Fruit fly (Drosophila melanogaster): ENCODE measurements around the gene SrpRbeta.

SrpRbeta gene

DNA sequence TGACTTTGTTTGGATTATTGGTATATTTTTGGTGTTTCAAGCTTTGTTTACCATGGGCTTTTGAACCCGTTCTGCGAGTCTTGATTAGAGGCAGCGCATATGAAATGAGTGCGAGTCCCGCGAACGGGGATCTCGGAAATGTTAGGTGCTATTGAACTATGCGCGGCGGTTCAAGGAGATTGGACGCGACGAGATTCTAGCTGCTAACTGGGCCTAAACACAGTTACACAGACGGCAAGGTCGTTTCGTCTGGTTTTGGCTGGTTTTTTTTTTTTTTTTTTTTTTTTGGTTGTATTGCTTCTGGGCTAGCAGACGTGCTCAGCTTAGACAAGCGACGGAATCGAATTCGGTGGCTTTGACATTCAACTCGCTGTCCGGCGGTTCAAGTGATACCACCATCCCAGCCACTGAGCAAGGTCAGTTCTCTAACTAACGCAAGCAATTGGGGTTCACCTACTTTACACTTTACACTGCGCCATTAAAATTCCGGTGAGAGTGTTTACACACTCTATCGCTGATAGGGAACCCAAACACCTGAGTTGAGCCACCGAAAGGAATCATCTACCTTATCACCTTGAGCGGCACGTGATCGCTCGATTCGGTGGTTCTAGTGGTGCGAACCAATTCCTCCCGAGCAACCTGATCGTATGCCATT, 38.0 kb downstream of the SrpRbeta start:
- peak; percentile 47 for TF ChIP-seq fkh (GFP tag; optimal IDR thresholded peaks at IDR 0.05)
- no peak for TF ChIP-seq Met (GFP tag; optimal IDR thresholded peaks at IDR 0.05)

DNA sequence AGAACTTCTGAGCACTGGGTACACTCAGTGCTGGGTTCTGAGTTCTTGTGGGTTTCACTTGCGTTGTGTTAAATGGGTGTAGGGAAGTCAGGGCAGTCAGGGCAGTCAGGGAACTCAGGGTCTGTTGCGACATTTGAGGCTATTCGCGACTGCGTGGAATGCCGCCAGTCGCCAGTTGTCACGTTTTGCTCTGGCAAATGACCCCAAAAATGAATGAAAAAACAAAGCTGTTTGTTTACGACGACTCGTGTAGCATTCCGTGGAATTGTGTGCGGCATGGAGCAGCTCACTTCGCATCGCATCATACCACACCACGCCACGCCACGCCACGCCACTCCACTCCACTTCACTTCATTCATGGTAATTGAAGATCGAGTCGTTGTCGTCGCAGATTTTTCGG, 38.8 kb downstream of the SrpRbeta start:
- TF ChIP-seq Eip78C (GFP tag) (peak; percentile 33), eg (GFP tag; IDR thresholded peaks at IDR 0.05) (0 out of 3 replicates have a peak, but pooled peaks have one; percentile 27), esn (GFP tag; optimal IDR thresholded peaks at IDR 0.05) (no peak), achi (GFP tag; optimal IDR thresholded peaks at IDR 0.05) (no peak), CG10631 (GFP tag; optimal IDR thresholded peaks at IDR 0.05) (no peak), Gug (GFP tag; IDR thresholded peaks at IDR 0.05) (no peak), Sox102F (GFP tag; optimal IDR thresholded peaks at IDR 0.05) (no peak), CG11902 (GFP tag; optimal IDR thresholded peaks at IDR 0.05) (no peak), svp (GFP tag) (peak; percentile 83), CG6854 (GFP tag; optimal IDR thresholded peaks at IDR 0.05) (no peak)

DNA sequence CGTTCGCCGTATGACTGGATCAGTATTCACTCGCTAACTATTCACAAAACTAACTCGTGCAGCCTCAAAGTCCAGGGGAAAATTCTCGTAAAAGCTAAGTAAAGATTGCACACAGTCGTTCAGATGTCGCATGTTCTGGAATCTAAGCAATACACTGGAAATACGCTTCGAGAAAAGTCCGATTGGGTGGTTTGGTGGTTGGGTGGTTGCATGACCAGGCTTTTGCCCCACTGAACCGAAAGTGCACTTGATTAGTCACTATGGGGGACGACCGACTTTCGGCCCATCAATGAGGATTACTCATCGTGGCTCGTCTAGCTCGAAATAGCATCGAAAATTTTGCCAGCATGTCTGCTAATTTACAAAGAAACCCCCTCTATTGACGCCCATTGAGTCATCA, 39.7 kb downstream of the SrpRbeta start:
- TF ChIP-seq pdm3 (GFP tag; optimal IDR thresholded peaks at IDR 0.05) (no peak), topi (GFP tag; optimal IDR thresholded peaks at IDR 0.05) (no peak), dsx (GFP tag; optimal IDR thresholded peaks at IDR 0.05; ENCODE audit: poor library complexity, severe bottlenecking) (no peak), CG6276 (GFP tag; optimal IDR thresholded peaks at IDR 0.05) (no peak), Hr38 (GFP tag; optimal IDR thresholded peaks at IDR 0.05) (no peak), CG6163 (GFP tag; IDR thresholded peaks at IDR 0.05) (no peak), CG32006 (GFP tag; optimal IDR thresholded peaks at IDR 0.05) (no peak), Hr39 (GFP tag; optimal IDR thresholded peaks at IDR 0.05) (no peak), dac (GFP tag; optimal IDR thresholded peaks at IDR 0.05) (no peak), net (GFP tag; optimal IDR thresholded peaks at IDR 0.05) (no peak)

DNA sequence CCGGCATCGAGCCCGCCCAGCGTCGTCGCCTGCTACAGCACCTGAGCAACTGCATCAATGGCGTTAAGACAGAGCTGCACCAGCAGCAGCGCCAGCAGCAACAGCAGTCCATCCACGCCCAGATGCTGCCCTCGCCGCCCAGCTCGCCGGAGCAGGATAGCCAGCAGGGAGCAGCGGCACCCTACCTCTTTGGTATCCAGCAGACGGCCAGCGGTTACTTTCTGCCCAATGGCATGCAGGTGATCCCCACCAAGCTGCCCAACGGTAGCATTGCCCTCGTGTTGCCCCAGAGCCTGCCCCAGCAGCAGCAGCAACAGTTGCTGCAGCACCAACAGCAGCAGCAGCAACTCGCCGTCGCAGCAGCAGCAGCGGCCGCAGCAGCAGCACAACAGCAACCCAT, 42.3 kb downstream of the SrpRbeta start:
- TF ChIP-seq CG15336 (GFP tag; IDR thresholded peaks at IDR 0.05), result no peak
- no peak for TF ChIP-seq Blimp-1 (GFP tag; optimal IDR thresholded peaks at IDR 0.05)
- TF ChIP-seq Eip75B (GFP tag; optimal IDR thresholded peaks at IDR 0.05), result no peak
- no peak for TF ChIP-seq Hr4 (GFP tag; optimal IDR thresholded peaks at IDR 0.05)
- TF ChIP-seq vri (GFP tag; optimal IDR thresholded peaks at IDR 0.05), result no peak
- TF ChIP-seq spab (GFP tag; optimal IDR thresholded peaks at IDR 0.05), result no peak
- TF ChIP-seq lz (GFP tag; optimal IDR thresholded peaks at IDR 0.05), result no peak
- TF ChIP-seq Sox102F (GFP tag; optimal IDR thresholded peaks at IDR 0.05), result no peak

dm6 chr3L:8676500-8676899, 43.5 kb downstream of the SrpRbeta start:
- TF ChIP-seq CG9139 (GFP tag; optimal IDR thresholded peaks at IDR 0.05), result no peak
- no peak for TF ChIP-seq dsx (GFP tag; optimal IDR thresholded peaks at IDR 0.05; ENCODE audit: poor library complexity, severe bottlenecking)
- no peak for TF ChIP-seq CG6808 (GFP tag; optimal IDR thresholded peaks at IDR 0.05)
- TF ChIP-seq CG4318 (GFP tag; optimal IDR thresholded peaks at IDR 0.05), result no peak
- no peak for TF ChIP-seq Smox (GFP tag; optimal IDR thresholded peaks at IDR 0.05)
- TF ChIP-seq Sox14 (GFP tag; optimal IDR thresholded peaks at IDR 0.05), result no peak
- no peak for TF ChIP-seq CG11294 (GFP tag; IDR thresholded peaks at IDR 0.05)
- TF ChIP-seq CG10631 (GFP tag; optimal IDR thresholded peaks at IDR 0.05), result no peak
- peak; percentile 56 for TF ChIP-seq eg (GFP tag; IDR thresholded peaks at IDR 0.05)

Data from whole organism, prepupa.